Worm (Caenorhabditis elegans) whole organism, young adult: ENCODE results near the gene nhr-290.

Experiments
- madf-3 ChIP-seq: fragments of 200-800 bp; sonication (Bioruptor generic); IDR thresholded peaks from 2 replicates; pipeline ENCODE4 v1.3.6; 2022; ENCODE audit warnings: missing genetic modification reagents, missing genetic modification characterization, missing compliant biosample characterization
- zfh-2 ChIP-seq: fragments of 200-800 bp; sonication (Bioruptor generic); conservative IDR thresholded peaks from 2 replicates; pipeline ENCODE4 v1.3.6; 2022; ENCODE audit warnings: missing genetic modification reagents, missing genetic modification characterization, missing compliant biosample characterization

Gene nhr-290

DNA sequence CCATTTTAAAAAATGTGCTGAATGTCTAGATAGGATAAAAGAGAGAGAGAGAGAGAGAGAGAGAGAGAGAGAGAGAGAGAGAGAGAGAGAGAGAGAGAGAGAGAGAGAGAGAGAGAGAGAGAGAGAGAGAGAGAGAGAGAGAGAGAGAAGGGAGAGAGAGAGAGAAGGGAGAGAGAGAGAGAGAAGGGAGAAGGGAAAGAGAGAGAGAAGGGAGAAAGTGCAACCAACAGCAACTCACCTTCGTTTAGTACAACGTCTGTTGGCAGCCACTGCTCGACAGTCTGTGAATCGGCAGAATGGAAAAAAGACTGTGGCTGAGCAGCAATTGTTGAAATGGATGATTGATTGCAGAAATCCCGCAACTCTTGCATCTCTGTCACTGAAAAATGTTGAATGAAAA lies 49.8 kb downstream of the nhr-290 start:
- TF ChIP-seq madf-3 (no peak), zfh-2 (GFP tag; lab: Robert Waterston, UW) (peak; percentile 58; the same call in 1 of the 2 replicates)
- TF ChIP-seq, all 124 proteins: peak for 1
